Worm (Caenorhabditis elegans): ENCODE measurements around the gene aat-6.

ce11 chrV:11443503-11443902 is 27.0 kb downstream of the aat-6 start, which contains the start of gene F57B7.2:
- TF ChIP-seq zag-1 (tag; optimal IDR thresholded peaks at IDR 0.05) (no peak), snpc-4 (tag; optimal IDR thresholded peaks at IDR 0.05) (no peak), ceh-82 (tag; optimal IDR thresholded peaks at IDR 0.05) (no peak), lin-11 (tag; optimal IDR thresholded peaks at IDR 0.05) (no peak), unc-55 (GFP tag; optimal IDR thresholded peaks at IDR 0.05) (no peak), nhr-11 (tag; optimal IDR thresholded peaks at IDR 0.05) (no peak)

All from whole organism, L2 larva.